Worm (Caenorhabditis elegans): ENCODE results near the gene tbcb-1.
A peak's percentile ranks its signal among the peaks of the same experiment; 100 is the strongest.

Gene tbcb-1

ce11 chrV:13566967-13567366 is 25.0 kb upstream of the tbcb-1 start (continued):
- TF ChIP-seq nhr-41 (GFP tag; IDR thresholded peaks at IDR 0.05) (no peak), hlh-30 (tag; optimal IDR thresholded peaks at IDR 0.05; ENCODE audit: insufficient read depth) (no peak), mes-2 (tag; optimal IDR thresholded peaks at IDR 0.05; ENCODE audit: poor library complexity, severe bottlenecking) (peak; percentile 45), fkh-10 (GFP tag; optimal IDR thresholded peaks at IDR 0.05) (no peak), nhr-28 (tag; optimal IDR thresholded peaks at IDR 0.05) (no peak), fos-1 (tag; optimal IDR thresholded peaks at IDR 0.05) (no peak), aha-1 (tag) (peak; percentile 88), zag-1 (tag; optimal IDR thresholded peaks at IDR 0.05) (no peak), ZK546.5 (tag; optimal IDR thresholded peaks at IDR 0.05) (no peak), F37D6.2 (tag; optimal IDR thresholded peaks at IDR 0.05) (no peak), ama-1 (optimal IDR thresholded peaks at IDR 0.05) (peak; percentile 65), zfp-3 (GFP tag; conservative IDR thresholded peaks at IDR 0.05) (no peak; the same call in 1 of the 2 replicates), cey-2 (tag; optimal IDR thresholded peaks at IDR 0.05; ENCODE audit: borderline replicate concordance, insufficient read depth) (no peak), skn-1 (tag; optimal IDR thresholded peaks at IDR 0.05) (no peak), spr-1 (tag; optimal IDR thresholded peaks at IDR 0.05) (no peak), T26A8.4 (GFP tag; IDR thresholded peaks at IDR 0.05) (peak; percentile 74; the same call in 1 of the 2 replicates), gei-8 (GFP tag; optimal IDR thresholded peaks at IDR 0.05) (no peak), nhr-76 (tag; optimal IDR thresholded peaks at IDR 0.05) (no peak), unc-130 (GFP tag; optimal IDR thresholded peaks at IDR 0.05) (no peak), dmd-9 (GFP tag; IDR thresholded peaks at IDR 0.05) (no peak), lim-7 (GFP tag; IDR thresholded peaks at IDR 0.05) (no peak), arid-1 (GFP tag; conservative IDR thresholded peaks at IDR 0.05) (no peak), ceh-28 (tag; optimal IDR thresholded peaks at IDR 0.05) (no peak), dpl-1 (GFP tag; optimal IDR thresholded peaks at IDR 0.05) (no peak), ZK337.2 (GFP tag; IDR thresholded peaks at IDR 0.05) (no peak), set-16 (GFP tag; IDR thresholded peaks at IDR 0.05) (no peak), dmd-8 (GFP tag; IDR thresholded peaks at IDR 0.05) (no peak; the same call in 1 of the 2 replicates), ceh-44 (GFP tag; IDR thresholded peaks at IDR 0.05) (no peak), mdt-29 (GFP tag; IDR thresholded peaks at IDR 0.05) (peak; percentile 32; the same call in 1 of the 2 replicates), lin-1 (GFP tag; IDR thresholded peaks at IDR 0.05) (no peak), lin-15B (tag; optimal IDR thresholded peaks at IDR 0.05) (no peak), lir-3 (tag; optimal IDR thresholded peaks at IDR 0.05) (no peak), nhr-102 (tag; optimal IDR thresholded peaks at IDR 0.05) (peak; percentile 23), ztf-11 (tag; optimal IDR thresholded peaks at IDR 0.05) (no peak), nhr-11 (tag; optimal IDR thresholded peaks at IDR 0.05) (no peak), nhr-77 (tag; optimal IDR thresholded peaks at IDR 0.05) (no peak), hlh-11 (tag; optimal IDR thresholded peaks at IDR 0.05) (peak; percentile 30), ceh-20 (GFP tag; IDR thresholded peaks at IDR 0.05) (no peak), ceh-32 (tag; optimal IDR thresholded peaks at IDR 0.05; ENCODE audit: poor library complexity) (no peak), daf-16 (GFP tag; optimal IDR thresholded peaks at IDR 0.05) (no peak), daf-16 (tag; optimal IDR thresholded peaks at IDR 0.05) (peak; percentile 25), Y105C5A.15 (GFP tag; IDR thresholded peaks at IDR 0.05) (no peak), hmg-1.1 (GFP tag; IDR thresholded peaks at IDR 0.05) (no peak), egl-43 (GFP tag; IDR thresholded peaks at IDR 0.05) (no peak), Y75B8A.6 (GFP tag; IDR thresholded peaks at IDR 0.05) (no peak), ces-1 (GFP tag; optimal IDR thresholded peaks at IDR 0.05) (no peak), R02D3.7 (tag; optimal IDR thresholded peaks at IDR 0.05) (no peak), mep-1 (tag; optimal IDR thresholded peaks at IDR 0.05) (no peak), nhr-42 (GFP tag; IDR thresholded peaks at IDR 0.05) (peak; percentile 23; the same call in 1 of the 2 replicates), T20F7.1 (GFP tag; optimal IDR thresholded peaks at IDR 0.05) (peak; percentile 40), daf-12 (tag; optimal IDR thresholded peaks at IDR 0.05) (no peak), madf-5 (GFP tag; IDR thresholded peaks at IDR 0.05) (no peak), zfp-2 (tag; optimal IDR thresholded peaks at IDR 0.05) (no peak)
